Worm (Caenorhabditis elegans) whole organism, midembryonic: ENCODE results near the gene asp-13.

Experiments used
- T22C8.4 ChIP-seq: fragments of 200-800 bp; sonication (Bioruptor generic); IDR thresholded peaks from 2 replicates; pipeline ENCODE4 v1.3.6; 2022; ENCODE audit warnings: missing genetic modification characterization, missing compliant biosample characterization
- cog-1 ChIP-seq: sonication (generic microtip); optimal IDR thresholded peaks from 2 replicates; lab custom pipeline; 2016; ENCODE audit warnings: missing genetic modification characterization, missing compliant biosample characterization
- flt-1 ChIP-seq: fragments of 200-800 bp; sonication (Bioruptor generic); IDR thresholded peaks from 2 replicates; pipeline ENCODE4 v1.3.6; 2022; ENCODE audit warnings: missing genetic modification characterization, missing compliant biosample characterization
- klf-2 ChIP-seq: fragments of 200-800 bp; sonication (Bioruptor generic); conservative IDR thresholded peaks from 2 replicates; pipeline ENCODE4 v1.3.6; 2022; ENCODE audit warnings: missing genetic modification reagents, missing genetic modification characterization, missing compliant biosample characterization
- med-1 ChIP-seq: sonication (generic microtip); optimal IDR thresholded peaks from 2 replicates; lab custom pipeline; 2017; ENCODE audit warnings: missing genetic modification characterization, mild to moderate bottlenecking, missing compliant biosample characterization, antibody characterized with exemption, missing genetic modification reagents; ENCODE audit not compliant: insufficient read depth
- ref-1 ChIP-seq: fragments of 200-800 bp; sonication (Bioruptor generic); conservative IDR thresholded peaks from 2 replicates; pipeline ENCODE4 v1.3.6; 2022; ENCODE audit warnings: missing genetic modification reagents, missing genetic modification characterization, missing compliant biosample characterization
- tab-1 ChIP-seq: fragments of 200-800 bp; sonication (Bioruptor generic); IDR thresholded peaks from 2 replicates; pipeline ENCODE4 v1.3.6; 2022; ENCODE audit warnings: missing genetic modification characterization, missing compliant biosample characterization
- ztf-23 ChIP-seq: fragments of 200-800 bp; sonication (Bioruptor generic); IDR thresholded peaks from 2 replicates; pipeline ENCODE4 v1.3.6; 2022; ENCODE audit warnings: missing genetic modification reagents, missing genetic modification characterization, missing compliant biosample characterization
- ztf-29 ChIP-seq: fragments of 200-800 bp; sonication (Bioruptor generic); IDR thresholded peaks from 2 replicates; pipeline ENCODE4 v1.3.6; 2022; ENCODE audit warnings: missing genetic modification reagents, missing genetic modification characterization, missing compliant biosample characterization

Gene asp-13

DNA sequence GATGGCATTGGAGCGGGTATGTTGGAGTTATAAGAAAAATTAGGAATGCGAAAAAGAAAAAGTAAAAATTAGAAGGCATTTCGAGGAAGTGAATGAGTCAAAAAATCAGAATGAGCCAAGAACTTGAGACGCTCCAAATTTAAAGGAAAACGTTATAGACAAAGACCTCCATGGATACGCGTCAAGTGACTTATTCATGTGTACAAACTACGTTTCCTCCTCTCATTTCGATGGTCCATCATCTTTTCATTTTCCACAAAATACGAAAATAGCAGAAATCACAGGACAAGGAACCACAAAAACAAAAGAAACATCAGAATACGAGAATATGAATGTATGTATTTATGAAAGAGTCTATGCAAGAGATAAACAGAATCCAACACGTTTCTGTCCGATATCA is 1.7 kb downstream of the asp-13 start, which contains the start of gene F28A12.3:
F28A12.3 (minus strand) TSS at position 101 of the 400 bp plus-strand sequence.
- TF ChIP-seq tab-1 (GFP tag; lab: Robert Waterston, UW) (no peak), klf-2 (GFP tag; lab: Robert Waterston, UW) (no peak), ref-1 (no peak), flt-1 (no peak)

DNA sequence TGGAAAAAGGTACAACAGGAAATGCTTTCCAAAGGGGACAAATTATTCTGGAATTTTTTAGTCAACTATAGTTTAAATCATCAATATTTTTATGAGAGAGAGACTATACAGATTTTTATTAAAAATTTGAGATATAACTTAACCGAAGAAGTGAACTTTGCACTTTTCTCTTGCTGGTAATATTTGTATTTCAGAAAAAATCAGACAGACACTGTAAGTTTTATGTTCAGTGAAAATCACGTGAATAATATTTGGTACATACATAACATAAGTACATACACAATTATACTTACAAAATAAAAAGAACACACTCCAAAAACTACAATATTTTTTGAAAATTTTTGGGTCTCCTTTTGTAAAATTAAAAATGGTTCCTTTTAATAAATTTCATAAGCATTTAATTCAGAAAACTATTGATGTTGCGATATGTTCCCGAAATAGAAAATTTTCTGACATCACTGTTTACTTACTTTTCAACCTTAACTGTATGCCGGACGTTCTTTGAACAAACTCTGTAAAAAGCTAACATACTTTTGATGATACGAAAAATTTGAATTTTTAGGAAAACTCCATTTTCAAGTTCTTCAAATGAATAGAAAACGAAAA is 5.2 kb downstream of the asp-13 start, which contains the start of the genes F28A12.10 and acd-4:
F28A12.10 (minus strand) TSS at position 101 of the 606 bp plus-strand sequence.
acd-4 (plus strand) TSS at position 556 of the 606 bp plus-strand sequence.
- TF ChIP-seq tab-1 (GFP tag; lab: Robert Waterston, UW) (no peak), klf-2 (GFP tag; lab: Robert Waterston, UW) (no peak), med-1 (no peak), ref-1 (no peak)

DNA sequence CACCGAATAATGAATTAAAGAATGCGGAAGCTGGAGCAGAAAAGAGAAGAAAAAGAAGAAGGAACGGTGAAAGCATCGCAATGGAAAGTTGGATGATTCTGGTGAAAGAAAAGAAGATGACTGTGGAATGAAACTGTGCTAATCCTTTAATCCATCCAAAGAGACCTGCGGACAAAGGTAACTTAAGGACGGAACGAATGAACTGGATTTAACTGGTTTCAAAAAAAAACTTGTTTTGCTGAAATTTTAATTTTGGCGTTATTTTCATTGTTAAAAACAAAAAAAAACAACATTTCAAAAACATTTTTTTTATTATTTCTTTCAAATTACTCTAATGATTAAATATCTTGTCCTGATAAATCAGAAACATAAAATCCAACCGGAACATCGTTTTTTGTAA is 6.1 kb downstream of the asp-13 start, which contains the start of gene grl-12:
grl-12 (minus strand) TSS at position 101 of the 400 bp plus-strand sequence.
- TF ChIP-seq flt-1 (no peak), cog-1 (tag; lab: Kevin White, UChicago) (no peak), med-1 (no peak), klf-2 (GFP tag; lab: Robert Waterston, UW) (no peak), ref-1 (no peak), ztf-23 (no peak), tab-1 (GFP tag; lab: Robert Waterston, UW) (no peak), ztf-29 (GFP tag; lab: Robert Waterston, UW) (no peak), T22C8.4 (GFP tag; lab: Robert Waterston, UW) (no peak)

DNA sequence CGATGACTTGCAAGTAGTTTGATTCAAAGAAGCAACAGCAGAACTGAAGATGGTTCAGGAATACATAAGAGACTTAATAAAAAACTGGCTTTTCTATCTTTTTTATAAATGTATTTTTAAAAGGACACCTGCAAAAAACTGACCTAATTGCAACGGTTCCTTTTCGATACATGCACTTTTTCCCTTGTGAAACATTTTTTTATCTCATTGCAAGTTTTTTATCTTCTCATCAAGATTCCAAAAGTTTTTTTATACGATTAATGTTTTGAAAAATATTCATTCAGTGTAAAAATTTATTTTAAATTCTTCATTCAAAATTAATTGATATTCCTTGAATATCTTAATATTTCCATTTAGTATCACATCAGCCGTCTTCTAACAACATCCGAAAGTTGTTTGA is 7.4 kb downstream of the asp-13 start, which contains the start of gene oac-29:
oac-29 (minus strand) TSS at position 101 of the 400 bp plus-strand sequence.
- TF ChIP-seq klf-2 (GFP tag; lab: Robert Waterston, UW) (no peak), tab-1 (GFP tag; lab: Robert Waterston, UW) (no peak), T22C8.4 (GFP tag; lab: Robert Waterston, UW) (no peak), med-1 (no peak), ztf-29 (GFP tag; lab: Robert Waterston, UW) (no peak), flt-1 (no peak), ref-1 (no peak), cog-1 (tag; lab: Kevin White, UChicago) (no peak), ztf-23 (no peak)

- TF ChIP-seq ztf-23, result no peak
- TF ChIP-seq cog-1 (tag; lab: Kevin White, UChicago), result no peak
- no peak for TF ChIP-seq tab-1 (GFP tag; lab: Robert Waterston, UW)
- TF ChIP-seq T22C8.4 (GFP tag; lab: Robert Waterston, UW), result no peak
- TF ChIP-seq med-1, result no peak
- no peak for TF ChIP-seq flt-1
- no peak for TF ChIP-seq klf-2 (GFP tag; lab: Robert Waterston, UW)
- TF ChIP-seq ztf-29 (GFP tag; lab: Robert Waterston, UW), result no peak
- no peak for TF ChIP-seq ref-1
These were observed 10.2 kb downstream of the asp-13 start for ce11 chrV:8632788-8633187.

DNA sequence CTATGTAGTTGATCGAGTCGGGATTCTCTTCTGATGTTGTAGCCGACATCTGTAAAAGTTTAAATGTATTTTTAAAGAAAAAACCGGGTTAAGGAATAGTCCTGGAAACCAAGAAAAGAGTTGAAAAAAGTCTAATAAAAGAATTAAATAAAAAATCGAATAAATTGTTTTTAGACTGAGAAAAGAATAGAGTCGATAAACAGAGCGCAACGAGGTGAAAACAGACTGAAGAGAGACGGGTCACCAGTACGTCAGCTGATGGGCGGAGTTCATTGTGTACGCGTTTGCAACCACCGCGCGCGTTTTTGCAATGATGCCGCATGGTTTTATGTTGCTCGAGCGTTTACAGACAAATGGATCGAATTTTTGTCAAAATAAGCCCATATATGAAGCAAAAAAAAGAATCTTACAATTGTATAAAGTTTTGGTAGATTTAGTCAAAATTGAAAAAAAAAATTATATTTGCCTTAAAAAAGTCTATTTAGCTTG is 11.7 kb downstream of the asp-13 start, which contains the start of gene atg-18:
atg-18 (minus strand) TSS at position 51 of the 489 bp plus-strand sequence.
- TF ChIP-seq med-1 (peak; percentile 78), klf-2 (GFP tag; lab: Robert Waterston, UW) (peak; percentile 51; the same call in 1 of the 2 replicates), ref-1 (no peak), flt-1 (no peak), ztf-29 (GFP tag; lab: Robert Waterston, UW) (peak; percentile 58; the same call in 1 of the 2 replicates), cog-1 (tag; lab: Kevin White, UChicago) (peak; percentile 2), ztf-23 (peak; percentile 68; the same call in 1 of the 2 replicates), T22C8.4 (GFP tag; lab: Robert Waterston, UW) (no peak)

DNA sequence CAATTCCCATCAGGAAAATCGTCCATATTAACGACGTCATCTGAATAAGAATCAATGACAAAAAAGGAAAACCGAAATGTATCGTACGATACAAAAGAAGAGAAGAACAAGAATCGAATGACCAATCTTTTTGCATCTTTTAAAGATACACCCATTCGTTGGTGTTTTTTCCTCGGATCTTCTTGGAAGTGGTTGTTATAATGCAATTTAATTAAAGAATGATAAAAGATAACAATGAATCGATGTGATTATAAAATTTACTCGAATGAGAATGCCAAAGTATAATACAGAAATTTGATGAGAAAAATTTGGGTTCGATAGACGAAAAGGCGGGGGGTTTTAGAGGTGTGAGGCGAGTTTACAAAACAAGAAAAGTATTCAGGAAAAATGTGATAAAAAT is 14.0 kb downstream of the asp-13 start, which contains the start of gene F41E6.12:
F41E6.12 (minus strand) TSS at position 101 of the 400 bp plus-strand sequence.
- TF ChIP-seq ztf-29 (GFP tag; lab: Robert Waterston, UW), result no peak
- TF ChIP-seq tab-1 (GFP tag; lab: Robert Waterston, UW), result no peak
- no peak for TF ChIP-seq T22C8.4 (GFP tag; lab: Robert Waterston, UW)
- TF ChIP-seq med-1, result no peak

- TF ChIP-seq ref-1 (no peak), cog-1 (tag; lab: Kevin White, UChicago) (no peak), flt-1 (no peak), ztf-23 (no peak), med-1 (no peak), tab-1 (GFP tag; lab: Robert Waterston, UW) (no peak), ztf-29 (GFP tag; lab: Robert Waterston, UW) (no peak), klf-2 (GFP tag; lab: Robert Waterston, UW) (no peak), T22C8.4 (GFP tag; lab: Robert Waterston, UW) (no peak)
These were observed 15.4 kb downstream of the asp-13 start for ce11 chrV:8627580-8627979.

ce11 chrV:8626406-8626805 is 16.6 kb downstream of the asp-13 start:
- TF ChIP-seq med-1 (no peak), cog-1 (tag; lab: Kevin White, UChicago) (no peak), ref-1 (no peak), T22C8.4 (GFP tag; lab: Robert Waterston, UW) (no peak), tab-1 (GFP tag; lab: Robert Waterston, UW) (no peak), ztf-23 (no peak), klf-2 (GFP tag; lab: Robert Waterston, UW) (no peak), ztf-29 (GFP tag; lab: Robert Waterston, UW) (no peak), flt-1 (no peak)

DNA sequence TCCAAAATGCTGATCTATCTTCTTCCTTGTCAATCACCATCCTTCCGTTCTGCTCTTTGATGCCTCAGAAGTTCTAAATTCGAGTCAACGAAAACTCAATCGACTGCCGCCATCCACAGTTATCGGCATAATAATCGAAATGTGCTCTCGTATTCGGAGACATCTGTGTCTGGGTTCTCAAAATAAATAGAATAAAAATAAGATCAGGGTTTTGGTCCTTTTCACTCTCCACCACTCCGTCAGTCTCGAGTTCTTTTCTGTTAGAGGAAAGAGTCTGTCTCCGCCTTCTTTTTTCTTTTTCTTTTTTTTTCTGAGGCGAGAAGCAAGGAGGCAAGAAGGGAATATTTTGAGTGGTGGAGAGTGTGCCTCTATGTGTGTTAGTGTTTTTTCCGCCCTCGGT is 19.2 kb downstream of the asp-13 start, which contains the start of gene F41E6.17:
F41E6.17 (plus strand) TSS at position 348 of the 400 bp plus-strand sequence.
- TF ChIP-seq klf-2 (GFP tag; lab: Robert Waterston, UW) (no peak), ref-1 (no peak), ztf-23 (no peak), med-1 (no peak), tab-1 (GFP tag; lab: Robert Waterston, UW) (no peak), T22C8.4 (GFP tag; lab: Robert Waterston, UW) (no peak), ztf-29 (GFP tag; lab: Robert Waterston, UW) (no peak), cog-1 (tag; lab: Kevin White, UChicago) (no peak), flt-1 (no peak)
